Fruit fly (Drosophila melanogaster): ENCODE results near the gene CG15403.

The CG15403 gene

DNA sequence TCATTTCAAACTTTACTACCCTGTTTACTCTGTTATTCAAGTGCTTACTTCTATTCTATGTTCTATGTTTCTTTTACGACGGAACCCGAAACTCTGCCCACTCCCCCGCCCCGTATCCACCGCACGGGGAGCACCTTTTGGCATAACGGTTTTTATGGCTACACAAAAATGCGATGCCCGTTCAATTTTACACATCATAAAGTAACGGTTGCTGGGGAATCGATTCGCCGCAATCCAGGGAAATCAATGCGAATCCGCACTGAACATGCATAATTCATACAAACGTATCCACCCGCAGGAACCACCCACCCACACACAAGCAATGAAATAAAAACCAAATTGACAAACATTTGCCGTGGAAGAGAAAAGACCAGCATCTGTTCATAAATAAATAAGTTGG, 15.5 kb downstream of the CG15403 start:
- TF ChIP-seq CG11617 (GFP tag; optimal IDR thresholded peaks at IDR 0.05) (no peak), pad (GFP tag; optimal IDR thresholded peaks at IDR 0.05) (peak; percentile 60), CG7045 (GFP tag; optimal IDR thresholded peaks at IDR 0.05) (no peak), toe (GFP tag; optimal IDR thresholded peaks at IDR 0.05) (no peak), cic (GFP tag; optimal IDR thresholded peaks at IDR 0.05) (no peak), tj (GFP tag; optimal IDR thresholded peaks at IDR 0.05) (no peak)

DNA sequence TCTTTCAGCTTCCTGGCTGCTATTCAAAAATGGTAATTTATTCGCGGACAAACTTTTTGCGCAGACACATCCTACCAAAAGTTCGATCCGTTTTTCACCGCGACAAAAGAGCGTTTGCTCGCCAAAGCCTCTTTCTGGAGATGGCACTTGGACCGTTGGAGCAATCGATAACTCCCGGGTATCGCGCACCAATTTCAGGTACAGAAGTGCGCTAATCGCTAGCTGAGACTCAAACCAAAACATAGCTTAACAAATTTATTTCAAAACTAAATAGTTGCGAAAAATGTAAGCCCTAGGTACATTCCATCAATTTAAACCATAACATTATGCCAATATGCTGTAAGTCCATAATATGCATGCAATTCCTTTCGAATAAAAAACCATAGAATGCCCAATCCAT, 16.3 kb downstream of the CG15403 start, which contains the start of gene toc:
TSS of gene toc (minus strand) at position 78 of the 400 bp plus-strand sequence.
- no peak for TF ChIP-seq toe (GFP tag; optimal IDR thresholded peaks at IDR 0.05)
- no peak for TF ChIP-seq Crg-1 (GFP tag; optimal IDR thresholded peaks at IDR 0.05)
- peak; percentile 20 for TF ChIP-seq cic (GFP tag; optimal IDR thresholded peaks at IDR 0.05)
- no peak for TF ChIP-seq CG7101 (tag; optimal IDR thresholded peaks at IDR 0.05)
- TF ChIP-seq bab1 (GFP tag; optimal IDR thresholded peaks at IDR 0.05): peak; percentile 39

DNA sequence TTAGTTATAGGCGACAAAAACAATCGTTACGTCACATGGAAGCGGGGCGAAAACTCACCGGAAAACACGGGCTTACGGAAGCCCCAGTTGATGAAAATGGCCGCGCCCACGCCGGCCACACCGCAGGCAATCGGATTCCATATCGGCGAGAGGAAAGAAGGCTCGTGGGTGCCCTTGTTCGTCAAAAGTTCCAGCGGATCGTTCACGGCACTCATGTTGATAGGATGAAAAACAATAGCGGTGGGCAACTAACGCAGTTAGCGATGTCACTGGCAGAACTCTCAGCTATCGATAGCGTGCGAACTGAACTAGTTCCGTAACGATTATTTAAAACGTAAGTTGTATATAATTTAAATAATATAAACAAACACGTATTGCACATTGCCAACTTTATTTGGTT, 17.0 kb downstream of the CG15403 start, which contains the start of gene ND-B14.5B:
TSS of gene ND-B14.5B (minus strand) at position 379 of the 400 bp plus-strand sequence.
- TF ChIP-seq toe (GFP tag; optimal IDR thresholded peaks at IDR 0.05) (no peak), bab1 (GFP tag; optimal IDR thresholded peaks at IDR 0.05) (peak; percentile 14)

DNA sequence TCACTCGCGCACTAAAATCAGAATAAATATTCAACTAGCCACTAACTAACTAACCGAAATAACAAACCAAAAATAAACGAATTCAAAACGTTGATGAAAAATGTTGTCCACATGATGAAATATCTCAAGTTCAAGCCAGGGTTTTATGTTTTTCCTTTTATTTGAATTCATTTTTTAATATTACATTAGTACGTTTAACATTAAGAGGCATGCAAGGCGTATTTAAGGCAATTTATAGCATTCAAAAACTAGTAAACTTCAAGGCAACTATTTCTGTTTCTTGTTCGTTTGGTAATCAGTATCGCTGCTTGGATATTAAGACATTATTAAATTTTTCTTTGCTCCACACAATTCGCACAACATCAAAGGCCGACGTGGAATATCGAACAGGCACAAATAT, 17.5 kb downstream of the CG15403 start:
- TF ChIP-seq CG12768 (GFP tag; optimal IDR thresholded peaks at IDR 0.05): no peak
- peak; percentile 83 for TF ChIP-seq kay (GFP tag; ENCODE audit: borderline replicate concordance)

DNA sequence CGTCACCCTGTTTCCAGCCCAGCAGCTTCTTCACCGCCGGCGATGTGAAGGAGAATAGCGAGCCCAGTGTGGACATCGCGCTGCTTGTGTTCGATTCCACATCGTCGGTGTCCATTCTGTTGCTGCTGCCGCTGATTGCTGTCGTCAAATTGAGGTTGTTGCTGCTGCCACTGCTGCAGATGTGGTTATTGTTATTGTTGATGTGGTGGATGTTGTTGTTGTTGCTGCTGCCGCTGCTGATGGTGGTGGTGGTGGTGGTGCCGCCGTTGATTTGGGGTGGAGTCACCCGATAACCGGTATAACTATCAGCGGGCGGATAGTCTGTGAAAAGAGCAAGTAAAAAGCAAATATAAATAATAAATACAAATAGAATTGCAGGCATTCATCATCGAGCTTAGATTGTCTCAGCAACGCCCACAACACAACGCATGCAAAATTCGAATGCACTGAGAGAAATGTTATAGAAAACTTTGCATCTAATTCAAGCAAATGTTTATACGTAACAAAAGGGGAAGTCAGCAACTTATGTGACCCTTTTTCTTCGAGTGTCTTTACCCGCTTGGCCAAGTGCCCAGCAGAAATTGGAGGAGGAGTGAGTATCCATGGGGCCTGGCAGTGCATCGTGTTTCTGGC, 20.6 kb downstream of the CG15403 start:
- TF ChIP-seq toe (GFP tag; optimal IDR thresholded peaks at IDR 0.05): no peak
- no peak for TF ChIP-seq tj (GFP tag; optimal IDR thresholded peaks at IDR 0.05)
- no peak for TF ChIP-seq Mnt (GFP tag; optimal IDR thresholded peaks at IDR 0.05)
- TF ChIP-seq Clk (GFP tag; optimal IDR thresholded peaks at IDR 0.05): no peak
- TF ChIP-seq CG12768 (GFP tag; optimal IDR thresholded peaks at IDR 0.05): no peak
- TF ChIP-seq Hr96 (GFP tag; optimal IDR thresholded peaks at IDR 0.05): no peak
- no peak for TF ChIP-seq CG14711 (tag; optimal IDR thresholded peaks at IDR 0.05)
- no peak for TF ChIP-seq cnc (optimal IDR thresholded peaks at IDR 0.05)
- no peak for TF ChIP-seq CG7045 (GFP tag; optimal IDR thresholded peaks at IDR 0.05)
- no peak for TF ChIP-seq Crg-1 (GFP tag; optimal IDR thresholded peaks at IDR 0.05)
- no peak for TF ChIP-seq pad (GFP tag; optimal IDR thresholded peaks at IDR 0.05)

DNA sequence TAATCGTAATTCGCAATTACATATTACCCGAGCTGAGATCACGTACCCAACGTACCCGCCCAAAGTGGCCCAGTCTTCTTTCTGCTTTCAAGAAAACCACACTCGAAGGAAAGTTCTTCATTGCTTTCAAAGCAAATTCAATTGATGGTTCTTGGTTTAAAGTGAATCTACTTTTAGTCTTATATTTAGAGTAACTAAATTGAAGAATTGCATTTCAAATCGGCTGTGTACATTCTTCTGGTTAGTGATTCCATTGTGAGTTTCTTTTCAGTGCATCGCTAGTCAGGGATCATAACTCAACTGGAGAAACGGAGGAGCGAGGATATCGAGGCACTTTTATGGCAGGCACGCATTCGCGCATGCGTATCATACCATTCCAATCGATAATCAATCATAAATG, 23.2 kb downstream of the CG15403 start:
- TF ChIP-seq Mnt (GFP tag; optimal IDR thresholded peaks at IDR 0.05) (no peak), ovo (GFP tag; optimal IDR thresholded peaks at IDR 0.05) (no peak), cnc (optimal IDR thresholded peaks at IDR 0.05) (no peak), pad (GFP tag; optimal IDR thresholded peaks at IDR 0.05) (no peak), CG7045 (GFP tag; optimal IDR thresholded peaks at IDR 0.05) (no peak), CG5204 (GFP tag; optimal IDR thresholded peaks at IDR 0.05) (no peak), CG12768 (GFP tag; optimal IDR thresholded peaks at IDR 0.05) (no peak), Crg-1 (GFP tag; optimal IDR thresholded peaks at IDR 0.05) (no peak), Clk (GFP tag; optimal IDR thresholded peaks at IDR 0.05) (no peak), CG14711 (tag; optimal IDR thresholded peaks at IDR 0.05) (no peak), bab1 (GFP tag; optimal IDR thresholded peaks at IDR 0.05) (no peak), CG11617 (GFP tag; optimal IDR thresholded peaks at IDR 0.05) (no peak), kay (GFP tag; ENCODE audit: borderline replicate concordance) (no peak), tj (GFP tag; optimal IDR thresholded peaks at IDR 0.05) (no peak), CG7101 (tag; optimal IDR thresholded peaks at IDR 0.05) (no peak)

DNA sequence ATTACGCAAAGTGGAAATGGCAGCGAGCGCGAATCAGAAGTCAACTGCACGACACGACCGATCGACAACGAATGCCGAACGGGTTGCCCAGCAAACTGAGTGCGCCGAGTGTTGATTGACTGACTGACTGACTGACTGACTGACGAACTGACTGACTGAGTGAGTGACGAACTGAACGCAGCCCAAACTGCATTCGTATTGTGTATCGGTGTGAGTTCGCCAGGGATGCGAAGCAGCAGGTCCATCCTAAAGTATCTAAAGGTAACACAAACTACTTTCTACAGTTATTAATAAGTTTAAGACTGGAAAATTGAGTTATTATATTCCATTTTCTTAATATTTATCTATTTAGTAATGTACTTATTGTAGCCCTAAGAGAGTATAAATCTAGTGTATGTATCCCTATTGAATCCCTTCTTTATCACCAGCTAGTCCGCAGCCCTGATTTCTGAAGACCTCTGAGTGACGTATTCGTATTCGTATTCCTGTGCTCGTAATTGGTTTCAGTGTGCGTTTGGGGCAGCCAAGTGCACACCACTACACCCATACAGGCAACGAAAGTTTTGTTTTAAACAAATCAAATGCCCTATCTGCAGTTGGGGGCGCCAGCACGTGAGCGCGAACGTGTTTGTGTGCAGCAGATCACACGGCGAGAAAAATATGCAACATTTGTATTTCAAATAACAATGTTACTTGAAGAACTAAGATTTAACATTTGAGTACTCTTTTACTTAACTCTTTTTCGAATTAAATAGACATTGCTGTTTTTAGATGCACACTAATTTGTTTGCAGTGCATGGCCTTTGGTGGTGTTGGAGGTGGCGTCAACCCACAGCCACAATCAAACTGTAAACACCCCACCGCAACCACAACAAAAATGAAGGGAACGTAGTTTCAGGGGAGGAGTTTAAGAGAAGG, 24.5 kb downstream of the CG15403 start:
- TF ChIP-seq tj (GFP tag; optimal IDR thresholded peaks at IDR 0.05): peak; percentile 29
- TF ChIP-seq Mnt (GFP tag; optimal IDR thresholded peaks at IDR 0.05): peak; percentile 34
- peak; percentile 75 for TF ChIP-seq CG7101 (tag; optimal IDR thresholded peaks at IDR 0.05)
- TF ChIP-seq CG33017 (tag; optimal IDR thresholded peaks at IDR 0.05): peak; percentile 80
- TF ChIP-seq pad (GFP tag; optimal IDR thresholded peaks at IDR 0.05): peak; percentile 29
- no peak for TF ChIP-seq ovo (GFP tag; optimal IDR thresholded peaks at IDR 0.05)
- TF ChIP-seq bab1 (GFP tag; optimal IDR thresholded peaks at IDR 0.05): peak; percentile 28
- TF ChIP-seq cnc (optimal IDR thresholded peaks at IDR 0.05): no peak
- TF ChIP-seq CG14711 (tag; optimal IDR thresholded peaks at IDR 0.05): peak; percentile 63
- peak; percentile 65 for TF ChIP-seq CG12768 (GFP tag; optimal IDR thresholded peaks at IDR 0.05)
- TF ChIP-seq Hr96 (GFP tag; optimal IDR thresholded peaks at IDR 0.05): peak; percentile 62
- TF ChIP-seq CG7045 (GFP tag; optimal IDR thresholded peaks at IDR 0.05): peak; percentile 27
- no peak for TF ChIP-seq Crg-1 (GFP tag; optimal IDR thresholded peaks at IDR 0.05)
- TF ChIP-seq cic (GFP tag; optimal IDR thresholded peaks at IDR 0.05): no peak
- TF ChIP-seq CG5204 (GFP tag; optimal IDR thresholded peaks at IDR 0.05): peak; percentile 61
- no peak for TF ChIP-seq CG1620 (GFP tag; optimal IDR thresholded peaks at IDR 0.05)
- peak; percentile 16 for TF ChIP-seq toe (GFP tag; optimal IDR thresholded peaks at IDR 0.05)
- TF ChIP-seq CG11617 (GFP tag; optimal IDR thresholded peaks at IDR 0.05): peak; percentile 39
- peak; percentile 14 for TF ChIP-seq Clk (GFP tag; optimal IDR thresholded peaks at IDR 0.05)
- TF ChIP-seq kay (GFP tag; ENCODE audit: borderline replicate concordance): peak; percentile 86
